Worm (Caenorhabditis elegans) whole organism, L2 larva: ENCODE data around the gene F01G10.4.
A peak's percentile ranks its signal among the peaks of the same experiment; 100 is the strongest.

ENCODE experiments used
- F13H6.1 ChIP-seq: sonication (generic microtip); optimal IDR thresholded peaks from 2 replicates; lab custom pipeline; 2016; ENCODE audit warnings: missing genetic modification characterization, missing compliant biosample characterization
- R02D3.7 ChIP-seq: fragments of 150-350 bp; optimal IDR thresholded peaks from 2 replicates; lab custom pipeline; 2014; ENCODE audit warnings: missing biosample characterization, missing genetic modification characterization
- Y55F3AM.14 ChIP-seq: fragments of 200-800 bp; sonication (Bioruptor generic); optimal IDR thresholded peaks from 2 replicates; lab custom pipeline; 2018; ENCODE audit warnings: mild to moderate bottlenecking, missing genetic modification characterization, missing compliant biosample characterization
- ZK546.5 ChIP-seq: sonication (generic microtip); optimal IDR thresholded peaks from 2 replicates; lab custom pipeline; 2017; ENCODE audit warnings: missing biosample characterization, missing genetic modification characterization
- alr-1 ChIP-seq: fragments of 150-350 bp; optimal IDR thresholded peaks from 2 replicates; lab custom pipeline; 2014; ENCODE audit warnings: missing biosample characterization, missing genetic modification characterization
- aly-2 ChIP-seq: fragments of 150-350 bp; optimal IDR thresholded peaks from 2 replicates; lab custom pipeline; 2014; ENCODE audit warnings: missing biosample characterization, missing genetic modification characterization
- ama-1 ChIP-seq: fragments of 150-350 bp; optimal IDR thresholded peaks from 2 replicates; lab custom pipeline; 2018; ENCODE audit warnings: inconsistent platforms
- blmp-1 ChIP-seq: sonication (generic microtip); optimal IDR thresholded peaks from 2 replicates; lab custom pipeline; 2017; ENCODE audit warnings: missing genetic modification characterization, mild to moderate bottlenecking, missing compliant biosample characterization, antibody characterized with exemption, moderate library complexity; ENCODE audit not compliant: insufficient read depth
- ceh-82 ChIP-seq: fragments of 150-350 bp; optimal IDR thresholded peaks from 2 replicates; lab custom pipeline; 2014; ENCODE audit warnings: missing biosample characterization, missing genetic modification characterization
- crh-2 ChIP-seq: sonication (generic microtip); optimal IDR thresholded peaks from 2 replicates; lab custom pipeline; 2017; ENCODE audit warnings: missing biosample characterization, missing genetic modification characterization
- egl-27 ChIP-seq: sonication (generic microtip); optimal IDR thresholded peaks from 3 replicates; lab custom pipeline; 2017; ENCODE audit warnings: missing biosample characterization, missing genetic modification reagents, missing genetic modification characterization
- elt-1 ChIP-seq: fragments of 150-350 bp; optimal IDR thresholded peaks from 2 replicates; lab custom pipeline; 2014; ENCODE audit warnings: missing biosample characterization, missing genetic modification characterization
- elt-3 ChIP-seq: sonication (generic microtip); optimal IDR thresholded peaks from 2 replicates; lab custom pipeline; 2017; ENCODE audit warnings: missing biosample characterization, missing genetic modification characterization
- fos-1 ChIP-seq: fragments of 150-350 bp; optimal IDR thresholded peaks from 2 replicates; lab custom pipeline; 2014; ENCODE audit warnings: missing biosample characterization, missing genetic modification characterization
- lin-11 ChIP-seq: fragments of 150-350 bp; sonication (generic microtip); optimal IDR thresholded peaks from 2 replicates; lab custom pipeline; 2014; ENCODE audit warnings: missing biosample characterization, missing genetic modification characterization, inconsistent platforms, mixed read lengths
- lin-13 ChIP-seq: fragments of 150-350 bp; optimal IDR thresholded peaks from 2 replicates; lab custom pipeline; 2014; ENCODE audit warnings: missing biosample characterization, missing genetic modification reagents, missing genetic modification characterization
- lsy-2 ChIP-seq, 2 experiments: fragments of 150-350 bp in 1 of 2; sonication (generic microtip) in 1 of 2; optimal IDR thresholded peaks; 2 replicates each; lab custom pipeline; 2014 to 2017; ENCODE audit warnings: missing biosample characterization in 2 of 2, missing genetic modification characterization in 2 of 2
- mbf-1 ChIP-seq: sonication (generic microtip); optimal IDR thresholded peaks from 2 replicates; lab custom pipeline; 2017; ENCODE audit warnings: missing biosample characterization, missing genetic modification characterization
- mdl-1 ChIP-seq, 2 experiments: fragments of 150-350 bp in 1 of 2; sonication (generic microtip) in 1 of 2; optimal IDR thresholded peaks; 2 replicates each; lab custom pipeline; 2017; ENCODE audit warnings: missing biosample characterization in 2 of 2, missing genetic modification characterization in 2 of 2
- nhr-10 ChIP-seq: sonication (generic microtip); optimal IDR thresholded peaks from 2 replicates; lab custom pipeline; 2017; ENCODE audit warnings: missing biosample characterization, missing genetic modification characterization
- nhr-11 ChIP-seq: fragments of 150-350 bp; optimal IDR thresholded peaks from 2 replicates; lab custom pipeline; 2014; ENCODE audit warnings: missing biosample characterization, missing genetic modification characterization
- nhr-12 ChIP-seq: fragments of 150-350 bp; optimal IDR thresholded peaks from 2 replicates; lab custom pipeline; 2014; ENCODE audit warnings: missing biosample characterization, missing genetic modification characterization
- nhr-129 ChIP-seq: fragments of 150-350 bp; optimal IDR thresholded peaks from 2 replicates; lab custom pipeline; 2014; ENCODE audit warnings: missing biosample characterization, missing genetic modification characterization
- nhr-21 ChIP-seq: fragments of 150-350 bp; optimal IDR thresholded peaks from 2 replicates; lab custom pipeline; 2014; ENCODE audit warnings: missing biosample characterization, missing genetic modification characterization
- nhr-23 ChIP-seq: fragments of 150-350 bp; optimal IDR thresholded peaks from 2 replicates; lab custom pipeline; 2014; ENCODE audit warnings: missing biosample characterization, missing genetic modification reagents, missing genetic modification characterization
- nhr-237 ChIP-seq: fragments of 150-350 bp; optimal IDR thresholded peaks from 2 replicates; lab custom pipeline; 2014; ENCODE audit warnings: missing biosample characterization, missing genetic modification characterization
- nhr-6 ChIP-seq: fragments of 150-350 bp; optimal IDR thresholded peaks from 2 replicates; lab custom pipeline; 2014; ENCODE audit warnings: missing biosample characterization, missing genetic modification characterization
- nhr-77 ChIP-seq: fragments of 150-350 bp; optimal IDR thresholded peaks from 2 replicates; lab custom pipeline; 2014; ENCODE audit warnings: missing biosample characterization, missing genetic modification characterization
- peb-1 ChIP-seq: fragments of 150-350 bp; optimal IDR thresholded peaks from 2 replicates; lab custom pipeline; 2014; ENCODE audit warnings: missing biosample characterization, missing genetic modification characterization
- sem-4 ChIP-seq: fragments of 150-350 bp; optimal IDR thresholded peaks from 2 replicates; lab custom pipeline; 2014; ENCODE audit warnings: missing biosample characterization, missing genetic modification reagents, missing genetic modification characterization
- skn-1 ChIP-seq: sonication (generic microtip); optimal IDR thresholded peaks from 2 replicates; lab custom pipeline; 2017; ENCODE audit warnings: missing biosample characterization, missing genetic modification characterization
- sma-3 ChIP-seq: sonication (generic microtip); optimal IDR thresholded peaks from 2 replicates; lab custom pipeline; 2016; ENCODE audit warnings: missing genetic modification reagents, missing genetic modification characterization, missing compliant biosample characterization
- snpc-4 ChIP-seq: fragments of 150-350 bp; optimal IDR thresholded peaks from 2 replicates; lab custom pipeline; 2014; ENCODE audit warnings: missing biosample characterization, missing genetic modification characterization
- unc-39 ChIP-seq: fragments of 150-350 bp; optimal IDR thresholded peaks from 2 replicates; lab custom pipeline; 2014; ENCODE audit warnings: missing biosample characterization, missing genetic modification characterization
- unc-55 ChIP-seq: fragments of 150-350 bp; sonication (generic microtip); optimal IDR thresholded peaks from 3 replicates; lab custom pipeline; 2014; ENCODE audit warnings: missing biosample characterization, missing genetic modification reagents, missing genetic modification characterization
- unc-62 ChIP-seq: fragments of 150-350 bp; optimal IDR thresholded peaks from 2 replicates; lab custom pipeline; 2014; ENCODE audit warnings: missing biosample characterization, missing genetic modification reagents, missing genetic modification characterization
- ztf-1 ChIP-seq: fragments of 200-800 bp; sonication (Bioruptor generic); conservative IDR thresholded peaks from 2 replicates; pipeline ENCODE4 v1.3.6; 2022; ENCODE audit warnings: missing genetic modification characterization, missing compliant biosample characterization
- ztf-11 ChIP-seq: sonication (generic microtip); optimal IDR thresholded peaks from 2 replicates; lab custom pipeline; 2017; ENCODE audit warnings: missing biosample characterization, missing genetic modification characterization
- ztf-4 ChIP-seq: fragments of 150-350 bp; optimal IDR thresholded peaks from 2 replicates; lab custom pipeline; 2014; ENCODE audit warnings: missing biosample characterization, missing genetic modification characterization

The F01G10.4 gene

DNA sequence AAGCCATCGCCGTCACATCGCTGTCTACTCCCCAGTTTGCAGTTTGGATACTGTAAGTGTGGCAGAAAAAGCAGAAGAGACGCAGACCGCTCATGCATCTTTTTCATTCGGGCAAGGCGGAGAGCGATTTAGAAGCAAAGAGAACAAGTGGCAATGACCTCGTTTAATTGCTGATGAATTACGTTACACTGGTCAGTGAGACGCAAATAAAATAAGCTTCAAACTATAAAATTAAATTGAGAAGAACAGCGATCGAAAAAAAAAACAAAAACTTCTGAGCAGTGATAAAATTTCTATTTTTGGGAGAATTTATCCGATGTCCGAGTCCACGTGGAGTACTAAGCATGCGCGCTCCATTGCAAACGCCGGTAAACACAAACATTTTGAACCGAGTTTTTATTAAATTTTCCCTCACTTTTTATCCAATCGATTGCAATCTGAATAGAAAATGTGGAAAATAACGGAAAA, 10.2 kb downstream of the F01G10.4 start, which contains the start of gene C24F3.2 (continued):
- peak; percentile 16 to 37 for TF ChIP-seq mdl-1 (tag; optimal IDR thresholded peaks at IDR 0.05; lab: Kevin White, UChicago)
- peak; percentile 65 for TF ChIP-seq sem-4 (tag; lab: Kevin White, UChicago)
- TF ChIP-seq nhr-11 (tag; lab: Kevin White, UChicago) = no peak
- TF ChIP-seq nhr-12 = no peak
- TF ChIP-seq Y55F3AM.14 (GFP tag; lab: Kevin White, UChicago) = peak; percentile 5
- TF ChIP-seq R02D3.7 (tag; lab: Kevin White, UChicago) = no peak
- peak; percentile 45 for TF ChIP-seq nhr-21 (tag; lab: Kevin White, UChicago)
- no peak for TF ChIP-seq elt-1
- no peak for TF ChIP-seq aly-2 (tag; lab: Kevin White, UChicago)
- TF ChIP-seq peb-1 (tag; lab: Kevin White, UChicago) = no peak
- TF ChIP-seq ztf-1 = no peak
- TF ChIP-seq alr-1 (tag; lab: Kevin White, UChicago) = no peak
- peak; percentile 89 for TF ChIP-seq nhr-129 (tag; lab: Kevin White, UChicago)
- peak; percentile 43 for TF ChIP-seq unc-55 (GFP tag; lab: Kevin White, UChicago)
- no peak for TF ChIP-seq nhr-237 (tag; lab: Kevin White, UChicago)
- TF ChIP-seq nhr-6 = no peak
- no peak for TF ChIP-seq nhr-10
- TF ChIP-seq ama-1 (lab: Kevin White, UChicago) = peak; percentile 24
- no peak for TF ChIP-seq elt-3 (tag; lab: Kevin White, UChicago)
- no peak for TF ChIP-seq mbf-1 (tag; lab: Kevin White, UChicago)
- peak; percentile 0 for TF ChIP-seq lin-13 (GFP tag; lab: Kevin White, UChicago)
- no peak for TF ChIP-seq nhr-23 (tag; lab: Kevin White, UChicago)
- TF ChIP-seq lin-11 = no peak
- TF ChIP-seq, all 48 proteins: peak for 17

DNA sequence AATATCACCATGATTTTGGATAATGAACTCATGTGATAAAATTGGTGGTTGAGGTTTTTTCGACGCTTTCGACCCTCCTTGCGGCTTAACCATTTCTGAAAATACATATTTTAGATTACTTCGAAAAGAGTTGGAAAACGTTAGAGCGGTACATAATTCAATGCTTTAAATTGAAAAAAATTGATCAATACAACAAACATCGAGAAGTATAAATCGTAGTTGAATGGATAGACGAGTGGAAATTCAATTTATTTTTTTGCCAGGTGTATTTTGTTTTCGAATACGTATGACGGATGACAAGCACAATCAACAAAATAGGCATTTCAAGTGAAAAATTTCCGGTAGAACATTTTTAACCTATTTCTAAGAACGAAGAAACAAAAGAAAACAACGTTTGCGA, 11.2 kb downstream of the F01G10.4 start, which contains the start of gene tram-1:
tram-1 (minus strand) TSS at position 101 of the 400 bp plus-strand sequence.
- TF ChIP-seq crh-2 (tag; lab: Kevin White, UChicago) (peak; percentile 46), ama-1 (lab: Kevin White, UChicago) (no peak)

DNA sequence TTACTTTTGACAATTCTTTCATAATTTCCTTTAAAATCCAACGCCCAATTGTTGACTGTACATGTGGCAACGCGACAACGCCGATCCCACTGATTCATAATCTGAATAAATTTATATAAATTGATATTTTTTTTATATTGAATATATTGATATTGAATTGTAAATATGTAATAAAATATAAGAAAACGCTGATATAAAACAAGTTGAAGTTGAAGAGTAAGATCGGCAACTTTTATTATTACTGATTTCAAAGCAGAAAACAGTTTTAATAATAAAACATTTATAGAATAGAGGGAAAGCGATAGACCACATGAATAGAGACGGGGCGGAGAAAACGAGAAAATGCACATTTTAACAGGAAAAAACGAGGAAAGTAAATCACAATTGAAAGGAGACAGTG, 13.1 kb downstream of the F01G10.4 start, which contains the start of gene qns-1:
qns-1 (minus strand) TSS at position 101 of the 400 bp plus-strand sequence.
- TF ChIP-seq nhr-129 (tag; lab: Kevin White, UChicago) = no peak
- TF ChIP-seq lsy-2 (tag; optimal IDR thresholded peaks at IDR 0.05; lab: Kevin White, UChicago) = no peak
- no peak for TF ChIP-seq ZK546.5
- no peak for TF ChIP-seq ceh-82 (tag; lab: Kevin White, UChicago)
- TF ChIP-seq blmp-1 (tag; lab: Kevin White, UChicago) = no peak
- no peak for TF ChIP-seq lin-13 (GFP tag; lab: Kevin White, UChicago)
- TF ChIP-seq sem-4 (tag; lab: Kevin White, UChicago) = no peak
- no peak for TF ChIP-seq ztf-11
- no peak for TF ChIP-seq nhr-77 (tag; lab: Kevin White, UChicago)
- no peak for TF ChIP-seq unc-62
- TF ChIP-seq mdl-1 (tag; optimal IDR thresholded peaks at IDR 0.05; lab: Kevin White, UChicago) = no peak

DNA sequence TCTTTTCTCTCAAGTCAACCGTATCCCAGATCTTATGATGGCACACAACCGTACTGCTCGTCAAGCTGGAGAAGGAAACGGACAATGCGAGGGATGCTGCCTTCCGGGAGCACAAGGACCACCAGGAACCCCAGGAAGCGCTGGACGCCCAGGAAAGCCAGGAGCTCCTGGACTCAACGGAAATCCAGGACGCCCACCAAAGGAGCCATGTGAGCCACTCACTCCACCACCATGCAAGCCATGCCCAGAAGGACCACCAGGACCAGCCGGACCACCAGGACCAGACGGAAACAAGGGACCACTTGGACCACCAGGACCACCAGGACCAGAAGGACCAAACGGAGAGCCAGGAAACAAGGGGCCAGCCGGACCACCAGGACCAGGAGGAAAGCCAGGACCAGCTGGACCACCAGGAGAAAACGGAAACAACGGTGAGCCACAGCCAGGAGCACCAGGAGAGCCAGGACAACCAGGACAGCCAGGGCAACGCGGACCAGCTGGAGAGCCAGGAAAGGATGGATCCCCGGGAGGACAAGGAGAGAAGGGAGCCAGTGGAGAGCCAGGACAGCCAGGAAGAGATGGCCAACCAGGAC, 15.6 kb downstream of the F01G10.4 start:
- no peak for TF ChIP-seq ztf-4 (tag; lab: Kevin White, UChicago)
- TF ChIP-seq nhr-6 = no peak
- no peak for TF ChIP-seq egl-27 (tag; lab: Kevin White, UChicago)
- TF ChIP-seq mdl-1 (tag; optimal IDR thresholded peaks at IDR 0.05; lab: Kevin White, UChicago) = no peak
- no peak for TF ChIP-seq nhr-12

DNA sequence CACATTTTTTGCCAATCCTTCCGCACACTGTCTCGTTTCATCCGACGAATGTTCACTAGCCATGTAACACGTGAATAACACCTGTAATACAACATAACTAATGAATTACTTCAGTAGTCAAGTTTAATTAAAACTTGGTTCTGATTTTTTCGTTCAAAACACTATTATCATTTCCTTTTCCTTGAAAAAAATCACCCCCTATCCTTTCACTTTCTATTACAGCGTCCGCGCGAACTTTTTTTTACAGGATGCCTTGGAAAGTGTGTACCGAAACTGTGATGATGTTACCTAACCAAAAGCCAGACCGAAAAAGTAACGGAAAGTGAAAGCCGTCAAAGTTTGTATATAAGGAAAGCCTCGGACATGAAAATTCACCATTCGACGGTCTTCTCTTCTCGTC, 16.3 kb downstream of the F01G10.4 start, which contains the start of gene col-124:
col-124 (plus strand) TSS at position 374 of the 400 bp plus-strand sequence.
- TF ChIP-seq peb-1 (tag; lab: Kevin White, UChicago) (no peak), ztf-4 (tag; lab: Kevin White, UChicago) (no peak), R02D3.7 (tag; lab: Kevin White, UChicago) (no peak), F13H6.1 (tag; lab: Kevin White, UChicago) (no peak), aly-2 (tag; lab: Kevin White, UChicago) (no peak), lin-13 (GFP tag; lab: Kevin White, UChicago) (no peak), snpc-4 (tag; lab: Kevin White, UChicago) (no peak), elt-1 (no peak), ZK546.5 (no peak), crh-2 (tag; lab: Kevin White, UChicago) (no peak), fos-1 (tag; lab: Kevin White, UChicago) (no peak), nhr-21 (tag; lab: Kevin White, UChicago) (no peak), mdl-1 (tag; optimal IDR thresholded peaks at IDR 0.05; lab: Kevin White, UChicago) (no peak), elt-3 (tag; lab: Kevin White, UChicago) (no peak), unc-39 (no peak), nhr-77 (tag; lab: Kevin White, UChicago) (no peak), sma-3 (no peak), nhr-23 (tag; lab: Kevin White, UChicago) (no peak), lsy-2 (tag; optimal IDR thresholded peaks at IDR 0.05; lab: Kevin White, UChicago) (no peak), skn-1 (tag; lab: Kevin White, UChicago) (no peak)
- TF ChIP-seq, all 48 proteins: peak for 0
